Fruit fly (Drosophila melanogaster) whole organism, embryonic: ENCODE measurements around the gene UBL3.

Experiments
- Adf1 ChIP-seq: fragments of 200-800 bp; sonication (Bioruptor generic); IDR thresholded peaks from 2 replicates; pipeline ENCODE4 v1.3.6; 2022; ENCODE audit warnings: missing biosample characterization, missing genetic modification characterization
- Atf-2 ChIP-seq: fragments of 200-800 bp; sonication (Bioruptor generic); optimal IDR thresholded peaks from 2 replicates; lab custom pipeline; 2016; ENCODE audit warnings: missing biosample characterization, missing genetic modification characterization
- CG10543 ChIP-seq: fragments of 200-800 bp; sonication (Bioruptor generic); optimal IDR thresholded peaks from 3 replicates; lab custom pipeline; 2017; ENCODE audit warnings: missing biosample characterization, mild to moderate bottlenecking, missing genetic modification characterization, moderate library complexity
- CG10959 ChIP-seq: fragments of 200-800 bp; sonication (Bioruptor generic); IDR thresholded peaks from 2 replicates; pipeline ENCODE4 v1.3.6; 2022; ENCODE audit warnings: missing biosample characterization, missing genetic modification characterization
- CG12219 ChIP-seq: fragments of 200-800 bp; sonication (Bioruptor generic); optimal IDR thresholded peaks from 3 replicates; lab custom pipeline; 2018; ENCODE audit warnings: missing biosample characterization, mild to moderate bottlenecking, missing genetic modification characterization
- CG1233 ChIP-seq: fragments of 200-800 bp; sonication (Bioruptor generic); optimal IDR thresholded peaks from 4 replicates; lab custom pipeline; 2018; ENCODE audit warnings: missing biosample characterization, mild to moderate bottlenecking, missing genetic modification characterization
- CG13424 ChIP-seq: fragments of 200-800 bp; sonication (Bioruptor generic); optimal IDR thresholded peaks from 2 replicates; lab custom pipeline; 2019; ENCODE audit warnings: missing biosample characterization, mild to moderate bottlenecking, missing genetic modification characterization, moderate library complexity
- CG14667 ChIP-seq: fragments of 200-800 bp; sonication (Bioruptor generic); IDR thresholded peaks from 2 replicates; pipeline ENCODE4 v1.3.6; 2022; ENCODE audit warnings: missing biosample characterization, missing genetic modification characterization
- CG15269 ChIP-seq: fragments of 200-800 bp; sonication (Bioruptor generic); optimal IDR thresholded peaks from 2 replicates; lab custom pipeline; 2018; ENCODE audit warnings: missing biosample characterization, mild to moderate bottlenecking, missing genetic modification characterization, moderate library complexity
- CG15601 ChIP-seq: fragments of 200-800 bp; sonication (Bioruptor generic); optimal IDR thresholded peaks from 3 replicates; lab custom pipeline; 2019; ENCODE audit warnings: missing biosample characterization, mild to moderate bottlenecking, missing genetic modification characterization, moderate library complexity
- CG16815 ChIP-seq: fragments of 200-800 bp; sonication (Bioruptor generic); optimal IDR thresholded peaks from 3 replicates; lab custom pipeline; 2017; ENCODE audit warnings: missing biosample characterization, mild to moderate bottlenecking, missing genetic modification characterization
- CG17328 ChIP-seq: fragments of 200-800 bp; sonication (Bioruptor generic); IDR thresholded peaks from 2 replicates; pipeline ENCODE4 v1.3.6; 2022; ENCODE audit warnings: missing biosample characterization, missing genetic modification characterization
- CG17361 ChIP-seq: fragments of 200-800 bp; sonication (Bioruptor generic); IDR thresholded peaks from 3 replicates; pipeline ENCODE4 v1.3.6; 2022; ENCODE audit warnings: missing biosample characterization, missing genetic modification characterization
- CG17802 ChIP-seq: fragments of 200-800 bp; sonication (Bioruptor generic); optimal IDR thresholded peaks from 2 replicates; lab custom pipeline; 2018; ENCODE audit warnings: missing biosample characterization, mild to moderate bottlenecking, missing genetic modification characterization, moderate library complexity
- CG17829 ChIP-seq: fragments of 200-800 bp; optimal IDR thresholded peaks from 2 replicates; lab custom pipeline; 2019; ENCODE audit warnings: missing biosample characterization, mild to moderate bottlenecking, missing genetic modification characterization, moderate library complexity
- CG31365 ChIP-seq: fragments of 200-800 bp; sonication (Bioruptor generic); optimal IDR thresholded peaks from 2 replicates; lab custom pipeline; 2018; ENCODE audit warnings: missing biosample characterization, mild to moderate bottlenecking, missing genetic modification characterization
- CG6654 ChIP-seq: fragments of 200-800 bp; sonication (Bioruptor generic); optimal IDR thresholded peaks from 2 replicates; lab custom pipeline; 2017; ENCODE audit warnings: missing biosample characterization, mild to moderate bottlenecking, missing genetic modification characterization
- CG6683 ChIP-seq: fragments of 200-800 bp; sonication (Bioruptor generic); optimal IDR thresholded peaks from 2 replicates; lab custom pipeline; 2017; ENCODE audit warnings: missing biosample characterization, mild to moderate bottlenecking, missing genetic modification characterization, missing genetic modification reagents
- CG6813 ChIP-seq: fragments of 200-800 bp; sonication (Bioruptor generic); optimal IDR thresholded peaks from 2 replicates; lab custom pipeline; 2017; ENCODE audit warnings: missing biosample characterization, missing genetic modification characterization, mild to moderate bottlenecking, moderate library complexity, missing genetic modification reagents
- CG7745 ChIP-seq: fragments of 200-800 bp; sonication (Bioruptor generic); optimal IDR thresholded peaks from 2 replicates; lab custom pipeline; 2018; ENCODE audit warnings: missing biosample characterization, mild to moderate bottlenecking, missing genetic modification characterization, moderate library complexity
- CG7928 ChIP-seq: fragments of 200-800 bp; sonication (Bioruptor generic); optimal IDR thresholded peaks from 2 replicates; lab custom pipeline; 2017; ENCODE audit warnings: missing biosample characterization, mild to moderate bottlenecking, missing genetic modification characterization
- CG9215 ChIP-seq: fragments of 200-800 bp; sonication (Bioruptor generic); IDR thresholded peaks from 2 replicates; pipeline ENCODE4 v1.3.6; 2022; ENCODE audit warnings: missing biosample characterization, missing genetic modification characterization
- Camta ChIP-seq: fragments of 200-800 bp; sonication (Bioruptor generic); optimal IDR thresholded peaks from 2 replicates; lab custom pipeline; 2016; ENCODE audit warnings: missing biosample characterization, missing genetic modification characterization
- Chrac-16 ChIP-seq: fragments of 200-800 bp; sonication (Bioruptor generic); optimal IDR thresholded peaks from 3 replicates; lab custom pipeline; 2016; ENCODE audit warnings: missing biosample characterization, missing genetic modification characterization
- Doc3 ChIP-seq: fragments of 200-800 bp; sonication (Bioruptor generic); IDR thresholded peaks from 3 replicates; pipeline ENCODE4 v1.3.6; 2022; ENCODE audit warnings: missing biosample characterization, missing genetic modification characterization; ENCODE audit not compliant: partially characterized antibody
- HLH3B ChIP-seq: fragments of 200-800 bp; sonication (Bioruptor generic); IDR thresholded peaks from 2 replicates; pipeline ENCODE4 v1.3.6; 2022; ENCODE audit warnings: missing biosample characterization, missing genetic modification characterization
- HmgD ChIP-seq: fragments of 200-800 bp; sonication (Bioruptor generic); optimal IDR thresholded peaks from 3 replicates; lab custom pipeline; 2016; ENCODE audit warnings: missing biosample characterization, missing genetic modification characterization
- Lpt ChIP-seq: fragments of >200 bp; optimal IDR thresholded peaks from 2 replicates; lab custom pipeline; 2018; ENCODE audit warnings: missing biosample characterization, missing genetic modification characterization
- NC2β ChIP-seq: fragments of 200-800 bp; sonication (Bioruptor generic); optimal IDR thresholded peaks from 2 replicates; lab custom pipeline; 2016; ENCODE audit warnings: missing biosample characterization, missing genetic modification characterization
- Neu2 ChIP-seq: fragments of 200-800 bp; sonication (Bioruptor generic); optimal IDR thresholded peaks from 3 replicates; lab custom pipeline; 2016; ENCODE audit warnings: missing biosample characterization, missing genetic modification characterization, borderline replicate concordance
- Ssrp ChIP-seq: fragments of 200-800 bp; sonication (Bioruptor generic); optimal IDR thresholded peaks from 2 replicates; lab custom pipeline; 2018; ENCODE audit warnings: missing biosample characterization, mild to moderate bottlenecking, missing genetic modification characterization, moderate library complexity
- TFAM ChIP-seq: fragments of 200-800 bp; sonication (Bioruptor generic); optimal IDR thresholded peaks from 2 replicates; lab custom pipeline; 2017; ENCODE audit warnings: missing biosample characterization, missing genetic modification characterization, inconsistent platforms
- bsh ChIP-seq, 2 experiments: fragments of 200-800 bp; sonication (Bioruptor generic); optimal IDR thresholded peaks; 2 replicates each; lab custom pipeline; 2017 to 2018; ENCODE audit warnings: mild to moderate bottlenecking in 2 of 2, missing biosample characterization in 2 of 2, missing genetic modification characterization in 2 of 2, moderate library complexity in 1 of 2
- cato ChIP-seq: fragments of 200-800 bp; sonication (Bioruptor generic); optimal IDR thresholded peaks from 2 replicates; lab custom pipeline; 2016; ENCODE audit warnings: missing biosample characterization, missing genetic modification characterization, borderline replicate concordance
- caup ChIP-seq: fragments of 200-800 bp; sonication (Bioruptor generic); optimal IDR thresholded peaks from 3 replicates; lab custom pipeline; 2017; ENCODE audit warnings: missing biosample characterization, mild to moderate bottlenecking, missing genetic modification characterization, moderate library complexity; ENCODE audit not compliant: severe bottlenecking
- crc ChIP-seq: fragments of 200-800 bp; sonication (Bioruptor generic); optimal IDR thresholded peaks from 2 replicates; lab custom pipeline; 2016; ENCODE audit warnings: missing biosample characterization, missing genetic modification characterization
- dimm ChIP-seq: fragments of 200-800 bp; sonication (Bioruptor generic); IDR thresholded peaks from 2 replicates; pipeline ENCODE4 v1.3.6; 2022; ENCODE audit warnings: missing biosample characterization, missing genetic modification characterization
- dmrt11E ChIP-seq: fragments of 200-800 bp; sonication (Bioruptor generic); optimal IDR thresholded peaks from 3 replicates; lab custom pipeline; 2018; ENCODE audit warnings: missing biosample characterization, mild to moderate bottlenecking, missing genetic modification characterization, moderate library complexity
- ems ChIP-seq: fragments of 200-800 bp; sonication (Bioruptor generic); optimal IDR thresholded peaks from 3 replicates; lab custom pipeline; 2016; ENCODE audit warnings: missing biosample characterization, missing genetic modification characterization
- gcm2 ChIP-seq: fragments of 200-800 bp; sonication (Bioruptor generic); optimal IDR thresholded peaks from 2 replicates; lab custom pipeline; 2016; ENCODE audit warnings: missing biosample characterization, missing genetic modification characterization
- grau ChIP-seq: fragments of 200-800 bp; optimal IDR thresholded peaks from 3 replicates; lab custom pipeline; 2019; ENCODE audit warnings: missing biosample characterization, mild to moderate bottlenecking, missing genetic modification characterization, moderate library complexity
- gro ChIP-seq: fragments of 200-800 bp; sonication (Bioruptor generic); optimal IDR thresholded peaks from 2 replicates; lab custom pipeline; 2016; ENCODE audit warnings: missing biosample characterization, missing genetic modification characterization
- mld ChIP-seq: fragments of 200-800 bp; sonication (Bioruptor generic); IDR thresholded peaks from 3 replicates; pipeline ENCODE4 v1.3.6; 2022; ENCODE audit warnings: missing biosample characterization, missing genetic modification characterization; ENCODE audit not compliant: partially characterized antibody
- nmo ChIP-seq: fragments of 200-800 bp; sonication (Bioruptor generic); optimal IDR thresholded peaks from 2 replicates; lab custom pipeline; 2018; ENCODE audit warnings: missing biosample characterization, mild to moderate bottlenecking, missing genetic modification characterization, moderate library complexity
- pb ChIP-seq: fragments of 200-800 bp; sonication (Bioruptor generic); optimal IDR thresholded peaks from 3 replicates; lab custom pipeline; 2016; ENCODE audit warnings: missing biosample characterization, missing genetic modification characterization
- repo ChIP-seq: fragments of 200-800 bp; sonication (Bioruptor generic); optimal IDR thresholded peaks from 2 replicates; lab custom pipeline; 2016; ENCODE audit warnings: missing biosample characterization, missing genetic modification characterization
- ro ChIP-seq: fragments of 200-800 bp; sonication (Bioruptor generic); IDR thresholded peaks from 2 replicates; pipeline ENCODE4 v1.3.6; 2022; ENCODE audit warnings: missing biosample characterization, missing genetic modification characterization
- scrt ChIP-seq: fragments of 200-800 bp; sonication (Bioruptor generic); optimal IDR thresholded peaks from 2 replicates; lab custom pipeline; 2018; ENCODE audit warnings: missing biosample characterization, mild to moderate bottlenecking, missing genetic modification characterization, moderate library complexity
- stwl ChIP-seq: fragments of 200-800 bp; sonication (Bioruptor generic); optimal IDR thresholded peaks from 3 replicates; lab custom pipeline; 2018; ENCODE audit warnings: missing biosample characterization, mild to moderate bottlenecking, missing genetic modification characterization, moderate library complexity
- zen2 ChIP-seq: fragments of 200-800 bp; sonication (Bioruptor generic); IDR thresholded peaks from 3 replicates; pipeline ENCODE4 v1.3.6; 2022; ENCODE audit warnings: missing biosample characterization, missing genetic modification characterization; ENCODE audit not compliant: partially characterized antibody
- zfh2 ChIP-seq: fragments of 200-800 bp; sonication (Bioruptor generic); optimal IDR thresholded peaks from 2 replicates; lab custom pipeline; 2016; ENCODE audit warnings: missing biosample characterization, missing genetic modification characterization

Gene UBL3

dm6 chrX:15835393-15835792 lies 17.6 kb downstream of the UBL3 start, which contains the start of gene Chc (continued):
- TF ChIP-seq CG6813 (GFP tag; lab: Kevin White, UChicago) (no peak), Adf1 (no peak), Neu2 (no peak), gro (GFP tag; lab: Kevin White, UChicago) (no peak), TFAM (GFP tag; lab: Kevin White, UChicago) (no peak), CG7928 (GFP tag; lab: Kevin White, UChicago) (no peak), repo (GFP tag; lab: Kevin White, UChicago) (no peak), HLH3B (GFP tag; lab: Robert Waterston, UW) (no peak), CG10959 (GFP tag; lab: Robert Waterston, UW) (no peak), CG7745 (no peak), Ssrp (no peak), scrt (GFP tag; lab: Kevin White, UChicago) (no peak), CG17361 (GFP tag; lab: Robert Waterston, UW) (no peak), caup (no peak), NC2β (GFP tag; lab: Kevin White, UChicago) (no peak), CG13424 (tag; lab: Kevin White, UChicago) (no peak), Doc3 (GFP tag; lab: Robert Waterston, UW) (peak; percentile 91), CG10543 (GFP tag; lab: Kevin White, UChicago) (no peak), ems (no peak), CG15269 (no peak), CG12219 (GFP tag; lab: Kevin White, UChicago) (no peak), CG17829 (tag; lab: Kevin White, UChicago) (no peak), HmgD (GFP tag; lab: Kevin White, UChicago) (no peak), zfh2 (GFP tag; lab: Kevin White, UChicago) (no peak), dimm (no peak), zen2 (GFP tag; lab: Robert Waterston, UW) (peak; percentile 95), CG16815 (GFP tag; lab: Kevin White, UChicago) (no peak), CG31365 (tag; lab: Kevin White, UChicago) (no peak), CG14667 (GFP tag; lab: Robert Waterston, UW) (no peak), stwl (tag; lab: Kevin White, UChicago) (peak; percentile 60), nmo (peak; percentile 34), gcm2 (GFP tag; lab: Kevin White, UChicago) (no peak), Atf-2 (GFP tag; lab: Kevin White, UChicago) (no peak), ro (no peak), CG6654 (GFP tag; lab: Kevin White, UChicago) (no peak), cato (GFP tag; lab: Kevin White, UChicago) (no peak), CG17328 (GFP tag; lab: Robert Waterston, UW) (no peak), grau (tag; lab: Kevin White, UChicago) (peak; percentile 9), dmrt11E (tag; lab: Kevin White, UChicago) (no peak), Camta (GFP tag; lab: Kevin White, UChicago) (no peak), CG17802 (tag; lab: Kevin White, UChicago) (no peak), CG15601 (tag; lab: Kevin White, UChicago) (no peak), crc (no peak), CG6683 (no peak), mld (GFP tag; lab: Robert Waterston, UW) (peak; percentile 95), Lpt (no peak), Chrac-16 (GFP tag; lab: Kevin White, UChicago) (no peak), CG1233 (GFP tag; lab: Kevin White, UChicago) (no peak), pb (no peak), bsh (GFP tag; optimal IDR thresholded peaks at IDR 0.05; lab: Kevin White, UChicago) (no peak), CG9215 (GFP tag; lab: Robert Waterston, UW) (no peak)
